Worm (Caenorhabditis elegans): ENCODE results near the gene F32D8.5.

F32D8.5 gene

ce11 chrV:10858340-10858739 is 36.3 kb upstream of the F32D8.5 start (continued):
- TF ChIP-seq fkh-8 (tag; optimal IDR thresholded peaks at IDR 0.05) (peak; percentile 60), irx-1 (tag; optimal IDR thresholded peaks at IDR 0.05) (peak; percentile 77), ets-5 (GFP tag; IDR thresholded peaks at IDR 0.05) (no peak)

ce11 chrV:10859048-10859637 is 35.5 kb upstream of the F32D8.5 start:
- TF ChIP-seq nhr-85 (tag), result peak; percentile 88
- TF ChIP-seq efl-1 (optimal IDR thresholded peaks at IDR 0.05), result no peak
- TF ChIP-seq efl-1 (GFP tag; optimal IDR thresholded peaks at IDR 0.05 in 1 of 2), result peak in 1 of 2 experiments; percentile 75
- no peak for TF ChIP-seq mab-9 (GFP tag; IDR thresholded peaks at IDR 0.05)
- TF ChIP-seq nhr-90 (tag; optimal IDR thresholded peaks at IDR 0.05; ENCODE audit: poor library complexity), result peak; percentile 21
- TF ChIP-seq ets-5 (GFP tag; IDR thresholded peaks at IDR 0.05), result no peak
- TF ChIP-seq ces-1 (GFP tag; optimal IDR thresholded peaks at IDR 0.05), result no peak
- TF ChIP-seq sup-37 (GFP tag; optimal IDR thresholded peaks at IDR 0.05), result no peak
- TF ChIP-seq ztf-11 (tag; optimal IDR thresholded peaks at IDR 0.05), result no peak
- TF ChIP-seq snu-23 (GFP tag; optimal IDR thresholded peaks at IDR 0.05), result peak; percentile 43
- no peak for TF ChIP-seq lin-13 (GFP tag; optimal IDR thresholded peaks at IDR 0.05)
- no peak for TF ChIP-seq fkh-4 (tag; optimal IDR thresholded peaks at IDR 0.05; ENCODE audit: borderline replicate concordance)
- TF ChIP-seq blmp-1 (tag; optimal IDR thresholded peaks at IDR 0.05), result peak; percentile 76
- no peak for TF ChIP-seq unc-30 (tag; optimal IDR thresholded peaks at IDR 0.05)
- TF ChIP-seq ceh-8 (GFP tag; optimal IDR thresholded peaks at IDR 0.05), result no peak
- TF ChIP-seq lin-35 (GFP tag; optimal IDR thresholded peaks at IDR 0.05), result peak in 1 of 2 experiments; percentile 49
- no peak for TF ChIP-seq tbx-2 (tag; optimal IDR thresholded peaks at IDR 0.05)
- no peak for TF ChIP-seq nhr-11 (tag; optimal IDR thresholded peaks at IDR 0.05)
- no peak for TF ChIP-seq C16A3.4 (tag; optimal IDR thresholded peaks at IDR 0.05)
- TF ChIP-seq mdl-1 (tag; optimal IDR thresholded peaks at IDR 0.05), result peak in 1 of 2 experiments; percentile 24
- peak; percentile 45 for TF ChIP-seq nhr-20 (tag; optimal IDR thresholded peaks at IDR 0.05)
- TF ChIP-seq elt-3 (tag; optimal IDR thresholded peaks at IDR 0.05), result peak in 3 of 6 experiments; percentile 8 to 42 (median 32)
- no peak for TF ChIP-seq elt-2 (tag; optimal IDR thresholded peaks at IDR 0.05)
- TF ChIP-seq isw-1 (GFP tag; IDR thresholded peaks at IDR 0.05), result no peak
- no peak for TF ChIP-seq rnt-1 (tag; optimal IDR thresholded peaks at IDR 0.05)
- TF ChIP-seq hlh-4 (tag; optimal IDR thresholded peaks at IDR 0.05), result no peak
- no peak for TF ChIP-seq aha-1 (tag; optimal IDR thresholded peaks at IDR 0.05)
- no peak for TF ChIP-seq zip-4 (GFP tag; optimal IDR thresholded peaks at IDR 0.05)
- TF ChIP-seq lin-14 (GFP tag; optimal IDR thresholded peaks at IDR 0.05), result peak; percentile 57
- TF ChIP-seq fkh-8 (tag; optimal IDR thresholded peaks at IDR 0.05), result no peak
- TF ChIP-seq mep-1 (tag; optimal IDR thresholded peaks at IDR 0.05), result peak; percentile 10
- no peak for TF ChIP-seq nhr-77 (tag; optimal IDR thresholded peaks at IDR 0.05)
- TF ChIP-seq nhr-19 (GFP tag; conservative IDR thresholded peaks at IDR 0.05), result 0 out of 2 replicates have a peak, but pooled peaks have one; percentile 5
- TF ChIP-seq nhr-71 (tag; optimal IDR thresholded peaks at IDR 0.05), result peak; percentile 46

ce11 chrV:10859775-10860174 is 34.8 kb upstream of the F32D8.5 start:
- no peak for TF ChIP-seq zag-1 (tag; optimal IDR thresholded peaks at IDR 0.05)
- no peak for TF ChIP-seq hpl-2 (GFP tag; optimal IDR thresholded peaks at IDR 0.05)
- peak; percentile 4 for TF ChIP-seq nhr-20 (tag; optimal IDR thresholded peaks at IDR 0.05)
- TF ChIP-seq unc-30 (tag; optimal IDR thresholded peaks at IDR 0.05), result no peak
- TF ChIP-seq unc-86 (tag; optimal IDR thresholded peaks at IDR 0.05), result no peak
- no peak for TF ChIP-seq snpc-4 (tag; optimal IDR thresholded peaks at IDR 0.05)
- no peak for TF ChIP-seq snu-23 (GFP tag; optimal IDR thresholded peaks at IDR 0.05)
- no peak for TF ChIP-seq nhr-11 (tag; optimal IDR thresholded peaks at IDR 0.05)
- no peak for TF ChIP-seq grh-1 (GFP tag; IDR thresholded peaks at IDR 0.05)
- no peak for TF ChIP-seq C04F5.9 (tag; optimal IDR thresholded peaks at IDR 0.05)
- TF ChIP-seq elt-3 (tag; optimal IDR thresholded peaks at IDR 0.05), result peak in 2 of 6 experiments; percentile 16 to 55
- no peak for TF ChIP-seq lir-3 (tag; optimal IDR thresholded peaks at IDR 0.05; ENCODE audit: poor library complexity)
- no peak for TF ChIP-seq ceh-90 (tag; optimal IDR thresholded peaks at IDR 0.05)
- TF ChIP-seq mef-2 (tag; optimal IDR thresholded peaks at IDR 0.05), result no peak
- TF ChIP-seq dpl-1 (GFP tag; optimal IDR thresholded peaks at IDR 0.05), result no peak
- no peak for TF ChIP-seq C16A3.4 (tag; optimal IDR thresholded peaks at IDR 0.05)
- no peak for TF ChIP-seq hlh-17 (GFP tag; optimal IDR thresholded peaks at IDR 0.05; ENCODE audit: borderline replicate concordance)
- peak in 1 of 2 experiments; percentile 9 for TF ChIP-seq mdl-1 (tag; optimal IDR thresholded peaks at IDR 0.05)
- no peak for TF ChIP-seq unc-130 (tag; optimal IDR thresholded peaks at IDR 0.05)
- TF ChIP-seq sox-4 (tag; optimal IDR thresholded peaks at IDR 0.05), result no peak
- no peak for TF ChIP-seq sup-37 (GFP tag; optimal IDR thresholded peaks at IDR 0.05)
- no peak for TF ChIP-seq skn-1 (tag; optimal IDR thresholded peaks at IDR 0.05)
- no peak for TF ChIP-seq lin-15B (tag; optimal IDR thresholded peaks at IDR 0.05)
